Worm (Caenorhabditis elegans) whole organism, L2 larva: ENCODE results near the gene Y69A2AR.25.

Experiments
- ZK546.5 ChIP-seq: sonication (generic microtip); optimal IDR thresholded peaks from 2 replicates; lab custom pipeline; 2017; ENCODE audit warnings: missing biosample characterization, missing genetic modification characterization
- ama-1 ChIP-seq: fragments of 150-350 bp; optimal IDR thresholded peaks from 2 replicates; lab custom pipeline; 2018; ENCODE audit warnings: inconsistent platforms
- egl-27 ChIP-seq: sonication (generic microtip); optimal IDR thresholded peaks from 3 replicates; lab custom pipeline; 2017; ENCODE audit warnings: missing biosample characterization, missing genetic modification reagents, missing genetic modification characterization
- elt-3 ChIP-seq: sonication (generic microtip); optimal IDR thresholded peaks from 2 replicates; lab custom pipeline; 2017; ENCODE audit warnings: missing biosample characterization, missing genetic modification characterization
- nhr-23 ChIP-seq: fragments of 150-350 bp; optimal IDR thresholded peaks from 2 replicates; lab custom pipeline; 2014; ENCODE audit warnings: missing biosample characterization, missing genetic modification reagents, missing genetic modification characterization

DNA sequence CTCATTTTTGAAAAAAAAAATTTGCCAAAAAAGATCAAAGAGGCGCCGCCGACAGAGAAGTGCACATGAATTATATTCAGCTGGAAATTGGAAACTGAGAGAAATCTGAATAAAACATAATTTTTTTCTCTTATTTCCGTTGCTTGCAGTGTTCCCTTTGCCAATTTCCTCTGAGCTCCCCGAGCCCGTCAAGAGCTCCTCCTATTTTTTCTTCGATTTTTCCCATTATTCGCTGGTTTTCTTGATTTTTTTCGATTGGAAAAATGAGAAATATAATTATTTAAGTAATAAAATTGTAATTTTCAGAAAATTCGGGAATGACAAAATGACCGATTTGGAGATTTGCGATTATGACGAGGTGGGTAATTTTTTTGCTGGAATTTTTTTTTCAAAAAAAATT, 26.2 kb downstream of the Y69A2AR.25 start, which contains the start of gene sprr-3:
- TF ChIP-seq elt-3 (tag; lab: Kevin White, UChicago) = no peak
- TF ChIP-seq egl-27 = no peak
- no peak for TF ChIP-seq ama-1 (lab: Kevin White, UChicago)
- TF ChIP-seq ZK546.5 (tag; lab: Kevin White, UChicago) = no peak
- no peak for TF ChIP-seq nhr-23 (tag; lab: Kevin White, UChicago)
